Comparison of ENCODE assay signal across 2 fruit fly cellular contexts in genomic region chr2L:1556697-1557564, dm6.
TF ChIP-seq lines count a peak whose summit lies in the region.

No protein-coding gene starts in this region.

TF ChIP-seq in whole organism, embryonic, 481 proteins besides CTCF, POLR2A, EP300 and RAD21 (continued from another document and continues in another):
- TF ChIP-seq gsb-n (tag; optimal IDR thresholded peaks at IDR 0.05; lab: Kevin White, UChicago) = peak; percentile 77
- peak; percentile 1 for TF ChIP-seq sens (GFP tag; lab: Kevin White, UChicago)
- TF ChIP-seq Oli (tag; optimal IDR thresholded peaks at IDR 0.05; lab: Kevin White, UChicago) = peak; percentile 28
- TF ChIP-seq CG13424 (tag; optimal IDR thresholded peaks at IDR 0.05; lab: Kevin White, UChicago) = peak; percentile 14
- TF ChIP-seq nau (GFP tag; optimal IDR thresholded peaks at IDR 0.05; lab: Kevin White, UChicago) = no peak
- no peak for TF ChIP-seq CG10209 (GFP tag; optimal IDR thresholded peaks at IDR 0.05; lab: Kevin White, UChicago)
- peak; percentile 12 for TF ChIP-seq PHDP (tag; optimal IDR thresholded peaks at IDR 0.05; lab: Kevin White, UChicago)
- no peak for TF ChIP-seq CG4820 (GFP tag; optimal IDR thresholded peaks at IDR 0.05; lab: Kevin White, UChicago)
- TF ChIP-seq Ets65A (GFP tag; lab: Kevin White, UChicago) = peak; percentile 59
- peak; percentile 25 for TF ChIP-seq CoRest (tag; optimal IDR thresholded peaks at IDR 0.05; lab: Kevin White, UChicago)
- peak; percentile 71 for TF ChIP-seq row (GFP tag; IDR thresholded peaks at IDR 0.05; lab: Robert Waterston, UW)
- TF ChIP-seq CG12659 (GFP tag; optimal IDR thresholded peaks at IDR 0.05; lab: Kevin White, UChicago) = no peak
- no peak for TF ChIP-seq CG8944 (GFP tag; optimal IDR thresholded peaks at IDR 0.05; lab: Kevin White, UChicago)
- peak; percentile 16 for TF ChIP-seq Sox100B (GFP tag; optimal IDR thresholded peaks at IDR 0.05; lab: Kevin White, UChicago)
- TF ChIP-seq unpg (GFP tag; optimal IDR thresholded peaks at IDR 0.05; lab: Kevin White, UChicago) = peak; percentile 46
- TF ChIP-seq Meics (GFP tag; optimal IDR thresholded peaks at IDR 0.05; lab: Kevin White, UChicago) = peak; percentile 24
- no peak for TF ChIP-seq lmd (GFP tag; IDR thresholded peaks at IDR 0.05; lab: Robert Waterston, UW)
- peak; percentile 14 for TF ChIP-seq CG16815 (GFP tag; optimal IDR thresholded peaks at IDR 0.05; lab: Kevin White, UChicago)
- TF ChIP-seq CG10979 (tag; optimal IDR thresholded peaks at IDR 0.05; lab: Kevin White, UChicago) = peak; percentile 50
- TF ChIP-seq psq (GFP tag; optimal IDR thresholded peaks at IDR 0.05; lab: Kevin White, UChicago) = peak; percentile 19
- TF ChIP-seq CG14014 (GFP tag; IDR thresholded peaks at IDR 0.05; lab: Robert Waterston, UW) = no peak
- TF ChIP-seq az2 (GFP tag; optimal IDR thresholded peaks at IDR 0.05; lab: Kevin White, UChicago) = peak; percentile 17
- TF ChIP-seq CG18599 (GFP tag; optimal IDR thresholded peaks at IDR 0.05; lab: Kevin White, UChicago) = peak; percentile 31
- peak; percentile 59 for TF ChIP-seq CG18262 (tag; optimal IDR thresholded peaks at IDR 0.05; lab: Kevin White, UChicago)
- peak; percentile 20 for TF ChIP-seq Fer1 (GFP tag; optimal IDR thresholded peaks at IDR 0.05; lab: Kevin White, UChicago)
- TF ChIP-seq NFAT (GFP tag; IDR thresholded peaks at IDR 0.05; lab: Robert Waterston, UW) = no peak
- peak; percentile 2 for TF ChIP-seq CG1602 (GFP tag; optimal IDR thresholded peaks at IDR 0.05; lab: Kevin White, UChicago)
- TF ChIP-seq Xbp1 (GFP tag; optimal IDR thresholded peaks at IDR 0.05; lab: Kevin White, UChicago) = peak; percentile 6
- TF ChIP-seq CG10543 (GFP tag; optimal IDR thresholded peaks at IDR 0.05; lab: Kevin White, UChicago) = no peak
- TF ChIP-seq ind (GFP tag; optimal IDR thresholded peaks at IDR 0.05; lab: Kevin White, UChicago) = peak; percentile 6
- TF ChIP-seq CG1832 (GFP tag; optimal IDR thresholded peaks at IDR 0.05; lab: Kevin White, UChicago) = peak; percentile 52
- peak; percentile 7 for TF ChIP-seq pros (GFP tag; optimal IDR thresholded peaks at IDR 0.05; lab: Kevin White, UChicago)
- TF ChIP-seq gem (tag; optimal IDR thresholded peaks at IDR 0.05; lab: Kevin White, UChicago) = peak; percentile 60
- peak; percentile 21 for TF ChIP-seq fd96Cb (tag; optimal IDR thresholded peaks at IDR 0.05; lab: Kevin White, UChicago)
- peak in 1 of 2 experiments; percentile 41 for TF ChIP-seq bsh (GFP tag; optimal IDR thresholded peaks at IDR 0.05; lab: Kevin White, UChicago)
- peak; percentile 27 for TF ChIP-seq D19A (tag; optimal IDR thresholded peaks at IDR 0.05; lab: Kevin White, UChicago)
- peak; percentile 99 for TF ChIP-seq CG8281 (tag; optimal IDR thresholded peaks at IDR 0.05; lab: Kevin White, UChicago)
- TF ChIP-seq CG5245 (GFP tag; optimal IDR thresholded peaks at IDR 0.05; lab: Kevin White, UChicago) = no peak
- no peak for TF ChIP-seq hbn (GFP tag; IDR thresholded peaks at IDR 0.05; lab: Robert Waterston, UW; ENCODE audit: partially characterized antibody)
- TF ChIP-seq CG4360 (GFP tag; IDR thresholded peaks at IDR 0.05; lab: Robert Waterston, UW) = peak; percentile 82
- TF ChIP-seq HLH54F (GFP tag; optimal IDR thresholded peaks at IDR 0.05; lab: Kevin White, UChicago) = no peak
- peak; percentile 37; the same call in 1 of the 2 replicates for TF ChIP-seq CG31441 (GFP tag; IDR thresholded peaks at IDR 0.05; lab: Robert Waterston, UW)
- TF ChIP-seq onecut (GFP tag; IDR thresholded peaks at IDR 0.05; lab: Robert Waterston, UW) = 0 out of 2 replicates have a peak, but pooled peaks have one; percentile 29
- TF ChIP-seq eve (GFP tag; optimal IDR thresholded peaks at IDR 0.05; lab: Kevin White, UChicago) = peak in 1 of 2 experiments; percentile 13
- no peak for TF ChIP-seq sug (tag; optimal IDR thresholded peaks at IDR 0.05; lab: Kevin White, UChicago)
- peak; percentile 24 for TF ChIP-seq CG7556 (GFP tag; optimal IDR thresholded peaks at IDR 0.05; lab: Kevin White, UChicago)
- peak; percentile 55 for TF ChIP-seq CG2678 (tag; optimal IDR thresholded peaks at IDR 0.05; lab: Kevin White, UChicago)
- TF ChIP-seq B-H1 (GFP tag; IDR thresholded peaks at IDR 0.05; lab: Robert Waterston, UW) = no peak
- 0 out of 2 replicates have a peak, but pooled peaks have one; percentile 7 for TF ChIP-seq toy (GFP tag; IDR thresholded peaks at IDR 0.05; lab: Robert Waterston, UW)
- peak; percentile 41 for TF ChIP-seq nmo (GFP tag; optimal IDR thresholded peaks at IDR 0.05; lab: Kevin White, UChicago)
- peak; percentile 26 for TF ChIP-seq CG33557 (GFP tag; optimal IDR thresholded peaks at IDR 0.05; lab: Kevin White, UChicago)
- TF ChIP-seq lov (optimal IDR thresholded peaks at IDR 0.05; lab: Kevin White, UChicago) = peak; percentile 91
- no peak for TF ChIP-seq lov (GFP tag; IDR thresholded peaks at IDR 0.05; lab: Robert Waterston, UW)
- peak; percentile 14 for TF ChIP-seq lilli (GFP tag; optimal IDR thresholded peaks at IDR 0.05; lab: Kevin White, UChicago)
- peak; percentile 45 for TF ChIP-seq CG10267 (tag; optimal IDR thresholded peaks at IDR 0.05; lab: Kevin White, UChicago)
- TF ChIP-seq CG11723 (GFP tag; optimal IDR thresholded peaks at IDR 0.05; lab: Kevin White, UChicago) = no peak
- peak; percentile 51 for TF ChIP-seq CG11504 (tag; optimal IDR thresholded peaks at IDR 0.05; lab: Kevin White, UChicago)
- TF ChIP-seq crol (GFP tag; IDR thresholded peaks at IDR 0.05; lab: Robert Waterston, UW) = peak; percentile 82
- no peak for TF ChIP-seq CG3407 (GFP tag; optimal IDR thresholded peaks at IDR 0.05; lab: Kevin White, UChicago)
- 0 out of 3 replicates have a peak, but pooled peaks have one; percentile 20 for TF ChIP-seq dysf (GFP tag; IDR thresholded peaks at IDR 0.05; lab: Robert Waterston, UW)
- peak; percentile 10 for TF ChIP-seq tio (GFP tag; optimal IDR thresholded peaks at IDR 0.05; lab: Kevin White, UChicago)
- peak; percentile 6 for TF ChIP-seq tin (GFP tag; optimal IDR thresholded peaks at IDR 0.05; lab: Kevin White, UChicago)
- TF ChIP-seq fru (optimal IDR thresholded peaks at IDR 0.05; lab: Kevin White, UChicago) = peak; percentile 49
- peak; percentile 4 for TF ChIP-seq CG15269 (tag; optimal IDR thresholded peaks at IDR 0.05; lab: Kevin White, UChicago)
- peak; percentile 56 for TF ChIP-seq kni (GFP tag; optimal IDR thresholded peaks at IDR 0.05; lab: Kevin White, UChicago)
- TF ChIP-seq CG10654 (GFP tag; optimal IDR thresholded peaks at IDR 0.05; lab: Kevin White, UChicago) = no peak

TF ChIP-seq in whole organism, prepupa, 60 proteins besides CTCF, POLR2A, EP300 and RAD21 (continued from another document):
- TF ChIP-seq Sox15 (GFP tag; optimal IDR thresholded peaks at IDR 0.05; lab: Kevin White, UChicago) = peak; percentile 23
- TF ChIP-seq CG34406 (GFP tag; optimal IDR thresholded peaks at IDR 0.05; lab: Kevin White, UChicago) = peak; percentile 17
- peak; percentile 19 for TF ChIP-seq CG3032 (tag; optimal IDR thresholded peaks at IDR 0.05; lab: Kevin White, UChicago)
- no peak for TF ChIP-seq Sox14 (GFP tag; optimal IDR thresholded peaks at IDR 0.05; lab: Kevin White, UChicago)
- TF ChIP-seq CG6163 (GFP tag; IDR thresholded peaks at IDR 0.05; lab: Robert Waterston, UW) = peak; percentile 19; the same call in 1 of the 3 replicates
- peak; percentile 0 for TF ChIP-seq esn (GFP tag; optimal IDR thresholded peaks at IDR 0.05; lab: Kevin White, UChicago)
- no peak for TF ChIP-seq CG15336 (GFP tag; IDR thresholded peaks at IDR 0.05; lab: Robert Waterston, UW)
- no peak for TF ChIP-seq CG8319 (GFP tag; optimal IDR thresholded peaks at IDR 0.05; lab: Kevin White, UChicago)
- TF ChIP-seq acj6 (GFP tag; optimal IDR thresholded peaks at IDR 0.05; lab: Kevin White, UChicago) = peak; percentile 18
- peak; percentile 15 to 66 for TF ChIP-seq ss (GFP tag; optimal IDR thresholded peaks at IDR 0.05; lab: Kevin White, UChicago)
TF ChIP-seq in whole organism, prepupa: peak in this region for 19.
